Fruit fly (Drosophila melanogaster) whole organism, embryonic: ENCODE data around the gene CG4611.

ENCODE experiments used
- Bteb2 ChIP-seq: fragments of 200-800 bp; sonication (Bioruptor generic); optimal IDR thresholded peaks from 2 replicates; lab custom pipeline; 2016; ENCODE audit warnings: missing biosample characterization, missing genetic modification characterization
- CG10654 ChIP-seq: fragments of 200-800 bp; sonication (Bioruptor generic); optimal IDR thresholded peaks from 2 replicates; lab custom pipeline; 2016; ENCODE audit warnings: missing biosample characterization, missing genetic modification characterization
- CG11723 ChIP-seq: fragments of 200-800 bp; sonication (Bioruptor generic); optimal IDR thresholded peaks from 2 replicates; lab custom pipeline; 2017; ENCODE audit warnings: missing biosample characterization, mild to moderate bottlenecking, missing genetic modification characterization
- CG12219 ChIP-seq: fragments of 200-800 bp; sonication (Bioruptor generic); optimal IDR thresholded peaks from 3 replicates; lab custom pipeline; 2018; ENCODE audit warnings: missing biosample characterization, mild to moderate bottlenecking, missing genetic modification characterization
- CG12769 ChIP-seq: fragments of 200-800 bp; sonication (Bioruptor generic); optimal IDR thresholded peaks from 2 replicates; lab custom pipeline; 2019; ENCODE audit warnings: missing biosample characterization, mild to moderate bottlenecking, missing genetic modification characterization, moderate library complexity
- CG13123 ChIP-seq: fragments of 200-800 bp; sonication (Bioruptor generic); optimal IDR thresholded peaks from 2 replicates; lab custom pipeline; 2016; ENCODE audit warnings: missing biosample characterization, missing genetic modification characterization
- CG14014 ChIP-seq: fragments of 200-800 bp; sonication (Bioruptor generic); IDR thresholded peaks from 2 replicates; pipeline ENCODE4 v1.3.6; 2022; ENCODE audit warnings: missing biosample characterization, missing genetic modification characterization
- CG15696 ChIP-seq: fragments of 200-800 bp; sonication (Bioruptor generic); optimal IDR thresholded peaks from 2 replicates; lab custom pipeline; 2019; ENCODE audit warnings: missing biosample characterization, mild to moderate bottlenecking, missing genetic modification characterization, moderate library complexity
- CG1647 ChIP-seq: fragments of 200-800 bp; sonication (Bioruptor generic); optimal IDR thresholded peaks from 3 replicates; lab custom pipeline; 2016; ENCODE audit warnings: missing biosample characterization, missing genetic modification characterization
- CG17802 ChIP-seq: fragments of 200-800 bp; sonication (Bioruptor generic); optimal IDR thresholded peaks from 2 replicates; lab custom pipeline; 2018; ENCODE audit warnings: missing biosample characterization, mild to moderate bottlenecking, missing genetic modification characterization, moderate library complexity
- CG18476 ChIP-seq: fragments of 200-800 bp; sonication (Bioruptor generic); optimal IDR thresholded peaks from 2 replicates; lab custom pipeline; 2016; ENCODE audit warnings: missing biosample characterization, mild to moderate bottlenecking, missing genetic modification characterization
- CG2129 ChIP-seq: fragments of 200-800 bp; sonication (Bioruptor generic); IDR thresholded peaks from 2 replicates; pipeline ENCODE4 v1.3.6; 2022; ENCODE audit warnings: missing biosample characterization, missing genetic modification characterization; ENCODE audit not compliant: partially characterized antibody
- CG2875 ChIP-seq: fragments of 200-800 bp; sonication (Bioruptor generic); optimal IDR thresholded peaks from 2 replicates; lab custom pipeline; 2017; ENCODE audit warnings: missing biosample characterization, mild to moderate bottlenecking, missing genetic modification characterization, missing genetic modification reagents
- CG34422 ChIP-seq: fragments of 200-800 bp; sonication (Bioruptor generic); IDR thresholded peaks from 3 replicates; pipeline ENCODE4 v1.3.6; 2022; ENCODE audit warnings: missing biosample characterization, missing genetic modification characterization
- CG5245 ChIP-seq: fragments of 200-800 bp; sonication (Bioruptor generic); optimal IDR thresholded peaks from 3 replicates; lab custom pipeline; 2016; ENCODE audit warnings: missing biosample characterization, missing genetic modification characterization
- CG6272 ChIP-seq: fragments of 200-800 bp; sonication (Bioruptor generic); IDR thresholded peaks from 2 replicates; pipeline ENCODE4 v1.3.6; 2022; ENCODE audit warnings: missing biosample characterization, missing genetic modification characterization
- CG6654 ChIP-seq: fragments of 200-800 bp; sonication (Bioruptor generic); optimal IDR thresholded peaks from 2 replicates; lab custom pipeline; 2017; ENCODE audit warnings: missing biosample characterization, mild to moderate bottlenecking, missing genetic modification characterization
- CG7987 ChIP-seq: fragments of 200-800 bp; sonication (Bioruptor generic); optimal IDR thresholded peaks from 2 replicates; lab custom pipeline; 2018; ENCODE audit warnings: missing biosample characterization, mild to moderate bottlenecking, missing genetic modification characterization, moderate library complexity
- CG9609 ChIP-seq: fragments of 200-800 bp; sonication (Bioruptor generic); optimal IDR thresholded peaks from 3 replicates; lab custom pipeline; 2016; ENCODE audit warnings: missing biosample characterization, missing genetic modification characterization
- CoRest ChIP-seq: fragments of 200-800 bp; sonication (Bioruptor generic); optimal IDR thresholded peaks from 3 replicates; lab custom pipeline; 2018; ENCODE audit warnings: missing biosample characterization, mild to moderate bottlenecking, missing genetic modification characterization, moderate library complexity
- Hey ChIP-seq: fragments of 200-800 bp; sonication (Bioruptor generic); optimal IDR thresholded peaks from 3 replicates; lab custom pipeline; 2018; ENCODE audit warnings: missing biosample characterization, mild to moderate bottlenecking, missing genetic modification characterization
- Hmr ChIP-seq: fragments of 200-800 bp; sonication (Bioruptor generic); optimal IDR thresholded peaks from 3 replicates; lab custom pipeline; 2017; ENCODE audit warnings: mild to moderate bottlenecking, missing biosample characterization, missing genetic modification reagents, missing genetic modification characterization
- Jarid2 ChIP-seq: fragments of 200-800 bp; sonication (Bioruptor generic); optimal IDR thresholded peaks from 3 replicates; lab custom pipeline; 2017; ENCODE audit warnings: mild to moderate bottlenecking, missing biosample characterization, missing genetic modification reagents, missing genetic modification characterization
- Mes4 ChIP-seq: fragments of 200-800 bp; sonication (Bioruptor generic); optimal IDR thresholded peaks from 2 replicates; lab custom pipeline; 2016; ENCODE audit warnings: missing biosample characterization, missing genetic modification characterization
- NK7.1 ChIP-seq: fragments of 200-800 bp; sonication (Bioruptor generic); optimal IDR thresholded peaks from 3 replicates; lab custom pipeline; 2016; ENCODE audit warnings: missing biosample characterization, missing genetic modification characterization
- Sry-β ChIP-seq: fragments of 200-800 bp; sonication (Bioruptor generic); optimal IDR thresholded peaks from 2 replicates; lab custom pipeline; 2018; ENCODE audit warnings: missing biosample characterization, mild to moderate bottlenecking, missing genetic modification characterization, moderate library complexity
- Sry-δ ChIP-seq: fragments of 200-800 bp; sonication (Bioruptor generic); optimal IDR thresholded peaks from 2 replicates; lab custom pipeline; 2016; ENCODE audit warnings: missing biosample characterization, missing genetic modification characterization
- ab ChIP-seq: fragments of 200-800 bp; sonication (Bioruptor generic); optimal IDR thresholded peaks from 2 replicates; lab custom pipeline; 2016; ENCODE audit warnings: missing biosample characterization, missing genetic modification characterization
- al ChIP-seq: fragments of 200-800 bp; sonication (Bioruptor generic); IDR thresholded peaks from 2 replicates; pipeline ENCODE4 v1.3.6; 2022; ENCODE audit warnings: missing biosample characterization, missing genetic modification characterization
- ash1 ChIP-seq: fragments of 200-800 bp; sonication (Bioruptor generic); optimal IDR thresholded peaks from 2 replicates; lab custom pipeline; 2018; ENCODE audit warnings: missing biosample characterization, mild to moderate bottlenecking, missing genetic modification characterization
- bab2 ChIP-seq: fragments of 200-800 bp; sonication (Bioruptor generic); optimal IDR thresholded peaks from 2 replicates; lab custom pipeline; 2016; ENCODE audit warnings: missing biosample characterization, missing genetic modification characterization
- bigmax ChIP-seq: fragments of 200-800 bp; sonication (Bioruptor generic); optimal IDR thresholded peaks from 2 replicates; lab custom pipeline; 2018; ENCODE audit warnings: missing biosample characterization, mild to moderate bottlenecking, missing genetic modification characterization
- bsh ChIP-seq, 2 experiments: fragments of 200-800 bp; sonication (Bioruptor generic); optimal IDR thresholded peaks; 2 replicates each; lab custom pipeline; 2017 to 2018; ENCODE audit warnings: mild to moderate bottlenecking in 2 of 2, missing biosample characterization in 2 of 2, missing genetic modification characterization in 2 of 2, moderate library complexity in 1 of 2
- danr ChIP-seq: fragments of 200-800 bp; sonication (Bioruptor generic); IDR thresholded peaks from 2 replicates; pipeline ENCODE4 v1.3.6; 2022; ENCODE audit warnings: missing biosample characterization, missing genetic modification characterization
- dati ChIP-seq: fragments of 200-800 bp; sonication (Bioruptor generic); IDR thresholded peaks from 2 replicates; pipeline ENCODE4 v1.3.6; 2022; ENCODE audit warnings: missing biosample characterization, missing genetic modification characterization
- dpn ChIP-seq, 2 experiments: fragments of 200-800 bp; sonication (Bioruptor generic); optimal IDR thresholded peaks; 3 replicates each; lab custom pipeline; 2016; ENCODE audit warnings: missing biosample characterization in 2 of 2, missing genetic modification characterization in 2 of 2
- emc ChIP-seq: fragments of 200-800 bp; sonication (Bioruptor generic); optimal IDR thresholded peaks from 2 replicates; lab custom pipeline; 2016; ENCODE audit warnings: missing biosample characterization, missing genetic modification characterization
- knrl ChIP-seq: fragments of 200-800 bp; sonication (Bioruptor generic); IDR thresholded peaks from 3 replicates; pipeline ENCODE4 v1.3.6; 2022; ENCODE audit warnings: missing biosample characterization, missing genetic modification characterization; ENCODE audit not compliant: partially characterized antibody
- lmd ChIP-seq: fragments of 200-800 bp; sonication (Bioruptor generic); IDR thresholded peaks from 2 replicates; pipeline ENCODE4 v1.3.6; 2022; ENCODE audit warnings: missing biosample characterization, missing genetic modification characterization
- lola ChIP-seq, 3 experiments: fragments of >200 bp in 2 of 3; fragments of 200-800 bp in 1 of 3; sonication (Bioruptor generic) in 1 of 3; optimal IDR thresholded peaks; 2 replicates each; lab custom pipeline; 2017 to 2019; ENCODE audit warnings: missing biosample characterization in 3 of 3, missing genetic modification characterization in 3 of 3, mild to moderate bottlenecking in 1 of 3, moderate library complexity in 1 of 3
- nerfin-2 ChIP-seq: fragments of 200-800 bp; sonication (Bioruptor generic); IDR thresholded peaks from 2 replicates; pipeline ENCODE4 v1.3.6; 2022; ENCODE audit warnings: missing biosample characterization, missing genetic modification characterization; ENCODE audit not compliant: partially characterized antibody
- sim ChIP-seq: fragments of 200-800 bp; sonication (Bioruptor generic); IDR thresholded peaks from 2 replicates; pipeline ENCODE4 v1.3.6; 2022; ENCODE audit warnings: missing biosample characterization, missing genetic modification characterization
- slbo ChIP-seq: fragments of 200-800 bp; sonication (Bioruptor generic); IDR thresholded peaks from 2 replicates; pipeline ENCODE4 v1.3.6; 2022; ENCODE audit warnings: missing biosample characterization, missing genetic modification characterization
- sqz ChIP-seq: fragments of 200-800 bp; sonication (Bioruptor generic); optimal IDR thresholded peaks from 3 replicates; lab custom pipeline; 2018; ENCODE audit warnings: missing biosample characterization, mild to moderate bottlenecking, missing genetic modification characterization
- twi ChIP-seq: fragments of 200-800 bp; optimal IDR thresholded peaks from 2 replicates; lab custom pipeline; 2019; ENCODE audit warnings: missing biosample characterization, mild to moderate bottlenecking, missing genetic modification characterization, moderate library complexity
- unc-4 ChIP-seq: fragments of 200-800 bp; sonication (Bioruptor generic); IDR thresholded peaks from 2 replicates; pipeline ENCODE4 v1.3.6; 2022; ENCODE audit warnings: missing biosample characterization, missing genetic modification characterization; ENCODE audit not compliant: partially characterized antibody
- zfh2 ChIP-seq: fragments of 200-800 bp; sonication (Bioruptor generic); optimal IDR thresholded peaks from 2 replicates; lab custom pipeline; 2016; ENCODE audit warnings: missing biosample characterization, missing genetic modification characterization

The CG4611 gene

dm6 chr3L:5182255-5182993, 46.2 kb downstream of the CG4611 start (continued):
- no peak for TF ChIP-seq CG11723 (GFP tag; lab: Kevin White, UChicago)
- peak; percentile 36 for TF ChIP-seq lmd (GFP tag; lab: Robert Waterston, UW)
- TF ChIP-seq CoRest (tag; lab: Kevin White, UChicago) = peak; percentile 36
- no peak for TF ChIP-seq nerfin-2 (GFP tag; lab: Robert Waterston, UW)
- no peak for TF ChIP-seq twi (tag; lab: Kevin White, UChicago)
- no peak for TF ChIP-seq ab
- peak in 1 of 2 experiments; percentile 52 for TF ChIP-seq bsh (GFP tag; optimal IDR thresholded peaks at IDR 0.05; lab: Kevin White, UChicago)
- TF ChIP-seq CG2129 (GFP tag; lab: Robert Waterston, UW) = no peak
- no peak for TF ChIP-seq dati (GFP tag; lab: Robert Waterston, UW)
- no peak for TF ChIP-seq ash1 (GFP tag; lab: Kevin White, UChicago)
- TF ChIP-seq CG9609 = no peak
- peak; percentile 75 for TF ChIP-seq Hmr (GFP tag; lab: Kevin White, UChicago)
- no peak for TF ChIP-seq al
- no peak for TF ChIP-seq CG7987
- TF ChIP-seq CG12219 (GFP tag; lab: Kevin White, UChicago) = peak; percentile 12
- peak; percentile 15 for TF ChIP-seq NK7.1 (GFP tag; lab: Kevin White, UChicago)
- peak in 1 of 2 experiments; percentile 22 for TF ChIP-seq dpn (GFP tag; optimal IDR thresholded peaks at IDR 0.05; lab: Kevin White, UChicago)
- no peak for TF ChIP-seq CG6654 (GFP tag; lab: Kevin White, UChicago)
- peak; percentile 50 for TF ChIP-seq CG12769 (tag; lab: Kevin White, UChicago)
- no peak for TF ChIP-seq danr (GFP tag; lab: Robert Waterston, UW)
- TF ChIP-seq CG6272 (GFP tag; lab: Robert Waterston, UW) = no peak
- no peak for TF ChIP-seq Sry-β
- peak; percentile 51; the same call in 1 of the 2 replicates for TF ChIP-seq CG14014 (GFP tag; lab: Robert Waterston, UW)
- no peak for TF ChIP-seq unc-4 (GFP tag; lab: Robert Waterston, UW)
- no peak for TF ChIP-seq knrl
- no peak for TF ChIP-seq Jarid2 (GFP tag; lab: Kevin White, UChicago)
- peak; percentile 28 for TF ChIP-seq CG18476
- peak; percentile 8 for TF ChIP-seq sqz
- no peak; the same call in 1 of the 2 replicates for TF ChIP-seq sim (GFP tag; lab: Robert Waterston, UW)
- no peak for TF ChIP-seq bigmax (GFP tag; lab: Kevin White, UChicago)
- TF ChIP-seq lola (GFP tag; optimal IDR thresholded peaks at IDR 0.05; lab: Kevin White, UChicago) = no peak
- no peak for TF ChIP-seq CG10654 (GFP tag; lab: Kevin White, UChicago)
- TF ChIP-seq CG13123 (GFP tag; lab: Kevin White, UChicago) = no peak
- TF ChIP-seq CG17802 = no peak
- no peak for TF ChIP-seq CG5245
- TF ChIP-seq CG34422 (GFP tag; lab: Robert Waterston, UW) = no peak
- TF ChIP-seq bab2 (GFP tag; lab: Kevin White, UChicago) = peak; percentile 17
- peak; percentile 70 for TF ChIP-seq slbo (GFP tag; lab: Robert Waterston, UW)
- TF ChIP-seq Bteb2 (GFP tag; lab: Kevin White, UChicago) = peak; percentile 5
- no peak for TF ChIP-seq CG1647 (GFP tag; lab: Kevin White, UChicago)
- peak; percentile 6 for TF ChIP-seq Sry-δ (GFP tag; lab: Kevin White, UChicago)
- TF ChIP-seq Hey (tag; lab: Kevin White, UChicago) = no peak
- no peak for TF ChIP-seq emc (GFP tag; lab: Kevin White, UChicago)
- TF ChIP-seq CG15696 (tag; lab: Kevin White, UChicago) = no peak
- TF ChIP-seq Mes4 (GFP tag; lab: Kevin White, UChicago) = no peak
- TF ChIP-seq CG2875 = no peak
- peak; percentile 20 for TF ChIP-seq zfh2 (GFP tag; lab: Kevin White, UChicago)
- TF ChIP-seq, all 482 proteins: peak for 160
